Worm (Caenorhabditis elegans) whole organism, L2 larva: ENCODE data around the gene R102.8.

Experiments used
- F13H6.1 ChIP-seq: sonication (generic microtip); optimal IDR thresholded peaks from 2 replicates; lab custom pipeline; 2016; ENCODE audit warnings: missing genetic modification characterization, missing compliant biosample characterization
- aly-2 ChIP-seq: fragments of 150-350 bp; optimal IDR thresholded peaks from 2 replicates; lab custom pipeline; 2014; ENCODE audit warnings: missing biosample characterization, missing genetic modification characterization
- ama-1 ChIP-seq: fragments of 150-350 bp; optimal IDR thresholded peaks from 2 replicates; lab custom pipeline; 2018; ENCODE audit warnings: inconsistent platforms
- blmp-1 ChIP-seq: sonication (generic microtip); optimal IDR thresholded peaks from 2 replicates; lab custom pipeline; 2017; ENCODE audit warnings: missing genetic modification characterization, mild to moderate bottlenecking, missing compliant biosample characterization, antibody characterized with exemption, moderate library complexity; ENCODE audit not compliant: insufficient read depth
- fos-1 ChIP-seq: fragments of 150-350 bp; optimal IDR thresholded peaks from 2 replicates; lab custom pipeline; 2014; ENCODE audit warnings: missing biosample characterization, missing genetic modification characterization
- mab-5 ChIP-seq: fragments of 150-350 bp; optimal IDR thresholded peaks from 2 replicates; lab custom pipeline; 2014; ENCODE audit warnings: missing biosample characterization, missing genetic modification characterization
- mdl-1 ChIP-seq, 2 experiments: fragments of 150-350 bp in 1 of 2; sonication (generic microtip) in 1 of 2; optimal IDR thresholded peaks; 2 replicates each; lab custom pipeline; 2017; ENCODE audit warnings: missing biosample characterization in 2 of 2, missing genetic modification characterization in 2 of 2
- nhr-11 ChIP-seq: fragments of 150-350 bp; optimal IDR thresholded peaks from 2 replicates; lab custom pipeline; 2014; ENCODE audit warnings: missing biosample characterization, missing genetic modification characterization
- nhr-237 ChIP-seq: fragments of 150-350 bp; optimal IDR thresholded peaks from 2 replicates; lab custom pipeline; 2014; ENCODE audit warnings: missing biosample characterization, missing genetic modification characterization
- nhr-77 ChIP-seq: fragments of 150-350 bp; optimal IDR thresholded peaks from 2 replicates; lab custom pipeline; 2014; ENCODE audit warnings: missing biosample characterization, missing genetic modification characterization
- peb-1 ChIP-seq: fragments of 150-350 bp; optimal IDR thresholded peaks from 2 replicates; lab custom pipeline; 2014; ENCODE audit warnings: missing biosample characterization, missing genetic modification characterization
- skn-1 ChIP-seq: sonication (generic microtip); optimal IDR thresholded peaks from 2 replicates; lab custom pipeline; 2017; ENCODE audit warnings: missing biosample characterization, missing genetic modification characterization
- unc-39 ChIP-seq: fragments of 150-350 bp; optimal IDR thresholded peaks from 2 replicates; lab custom pipeline; 2014; ENCODE audit warnings: missing biosample characterization, missing genetic modification characterization
- zag-1 ChIP-seq: fragments of 150-350 bp; optimal IDR thresholded peaks from 2 replicates; lab custom pipeline; 2014; ENCODE audit warnings: missing biosample characterization, missing genetic modification characterization

ce11 chrIV:10714594-10714993 is 24.6 kb upstream of the R102.8 start:
- TF ChIP-seq zag-1 (tag; lab: Kevin White, UChicago) = no peak
- TF ChIP-seq blmp-1 (tag; lab: Kevin White, UChicago) = no peak
- TF ChIP-seq F13H6.1 (tag; lab: Kevin White, UChicago) = no peak
- no peak for TF ChIP-seq mab-5 (tag; lab: Kevin White, UChicago)
- TF ChIP-seq fos-1 (tag; lab: Kevin White, UChicago) = peak; percentile 43
- no peak for TF ChIP-seq unc-39 (tag; lab: Kevin White, UChicago)
- no peak for TF ChIP-seq skn-1 (tag; lab: Kevin White, UChicago)
- no peak for TF ChIP-seq aly-2
- TF ChIP-seq nhr-237 (tag; lab: Kevin White, UChicago) = no peak
- no peak for TF ChIP-seq nhr-11 (tag; lab: Kevin White, UChicago)
- no peak for TF ChIP-seq ama-1 (lab: Kevin White, UChicago)
- no peak for TF ChIP-seq peb-1 (tag; lab: Kevin White, UChicago)
- TF ChIP-seq nhr-77 (tag; lab: Kevin White, UChicago) = no peak
- TF ChIP-seq mdl-1 (tag; optimal IDR thresholded peaks at IDR 0.05; lab: Kevin White, UChicago) = no peak
